Worm (Caenorhabditis elegans) whole organism, L3 larva: ENCODE measurements around the gene C25H3.16.

Experiments
- R02D3.7 ChIP-seq: fragments of 150-350 bp; optimal IDR thresholded peaks from 2 replicates; lab custom pipeline; 2014; ENCODE audit warnings: missing biosample characterization, missing genetic modification characterization
- ZK546.5 ChIP-seq: sonication (generic microtip); optimal IDR thresholded peaks from 2 replicates; lab custom pipeline; 2017; ENCODE audit warnings: missing biosample characterization, missing genetic modification characterization
- aly-2 ChIP-seq: fragments of 150-350 bp; optimal IDR thresholded peaks from 2 replicates; lab custom pipeline; 2014; ENCODE audit warnings: missing biosample characterization, missing genetic modification characterization
- ceh-28 ChIP-seq: fragments of 150-350 bp; optimal IDR thresholded peaks from 2 replicates; lab custom pipeline; 2014; ENCODE audit warnings: missing biosample characterization, missing genetic modification reagents, missing genetic modification characterization
- ceh-82 ChIP-seq: fragments of 150-350 bp; optimal IDR thresholded peaks from 2 replicates; lab custom pipeline; 2014; ENCODE audit warnings: missing biosample characterization, missing genetic modification characterization
- ceh-9 ChIP-seq: sonication (generic microtip); optimal IDR thresholded peaks from 2 replicates; lab custom pipeline; 2018; ENCODE audit warnings: missing biosample characterization, missing genetic modification characterization
- daf-12 ChIP-seq: fragments of 150-350 bp; optimal IDR thresholded peaks from 2 replicates; lab custom pipeline; 2014; ENCODE audit warnings: missing biosample characterization, missing genetic modification reagents, missing genetic modification characterization
- egl-27 ChIP-seq: sonication (generic microtip); optimal IDR thresholded peaks from 4 replicates; lab custom pipeline; 2017; ENCODE audit warnings: missing biosample characterization, missing genetic modification reagents, missing genetic modification characterization
- egl-5 ChIP-seq: fragments of 150-350 bp; optimal IDR thresholded peaks from 2 replicates; lab custom pipeline; 2017; ENCODE audit warnings: missing biosample characterization, missing genetic modification reagents, missing genetic modification characterization, inconsistent platforms
- elt-2 ChIP-seq: sonication (generic microtip); optimal IDR thresholded peaks from 2 replicates; lab custom pipeline; 2016; ENCODE audit warnings: missing genetic modification reagents, mild to moderate bottlenecking, missing genetic modification characterization, missing compliant biosample characterization
- fkh-10 ChIP-seq: sonication (generic microtip); optimal IDR thresholded peaks from 2 replicates; lab custom pipeline; 2017; ENCODE audit warnings: missing biosample characterization, missing genetic modification reagents, missing genetic modification characterization
- fkh-2 ChIP-seq: fragments of 150-350 bp; optimal IDR thresholded peaks from 2 replicates; lab custom pipeline; 2014; ENCODE audit warnings: missing biosample characterization, missing genetic modification reagents, missing genetic modification characterization
- fos-1 ChIP-seq: fragments of 150-350 bp; optimal IDR thresholded peaks from 2 replicates; lab custom pipeline; 2014; ENCODE audit warnings: missing biosample characterization, missing genetic modification characterization
- hmg-11 ChIP-seq: sonication (generic microtip); optimal IDR thresholded peaks from 2 replicates; lab custom pipeline; 2016; ENCODE audit warnings: missing genetic modification characterization, missing compliant biosample characterization
- jun-1 ChIP-seq: fragments of 150-350 bp; optimal IDR thresholded peaks from 2 replicates; lab custom pipeline; 2014; ENCODE audit warnings: missing biosample characterization, missing genetic modification reagents, missing genetic modification characterization
- lin-15B ChIP-seq: fragments of 150-350 bp; optimal IDR thresholded peaks from 2 replicates; lab custom pipeline; 2014; ENCODE audit warnings: missing biosample characterization, missing genetic modification characterization
- lin-39 ChIP-seq: fragments of 150-350 bp; optimal IDR thresholded peaks from 2 replicates; lab custom pipeline; 2018; ENCODE audit warnings: missing biosample characterization, missing genetic modification reagents, missing genetic modification characterization
- lsy-12 ChIP-seq: sonication (generic microtip); optimal IDR thresholded peaks from 2 replicates; lab custom pipeline; 2016; ENCODE audit warnings: mild to moderate bottlenecking, missing genetic modification characterization, missing compliant biosample characterization
- mdl-1 ChIP-seq: fragments of 150-350 bp; optimal IDR thresholded peaks from 2 replicates; lab custom pipeline; 2014; ENCODE audit warnings: missing biosample characterization, missing genetic modification characterization
- mml-1 ChIP-seq: fragments of 150-350 bp; sonication (generic microtip); optimal IDR thresholded peaks from 3 replicates; lab custom pipeline; 2014; ENCODE audit warnings: missing biosample characterization, missing genetic modification characterization
- nfya-1 ChIP-seq: sonication (generic microtip); optimal IDR thresholded peaks from 2 replicates; lab custom pipeline; 2017; ENCODE audit warnings: missing genetic modification characterization, mild to moderate bottlenecking, missing compliant biosample characterization, antibody characterized with exemption, moderate library complexity; ENCODE audit not compliant: insufficient read depth
- nhr-12 ChIP-seq: fragments of 150-350 bp; optimal IDR thresholded peaks from 2 replicates; lab custom pipeline; 2014; ENCODE audit warnings: missing biosample characterization, missing genetic modification characterization
- nhr-23 ChIP-seq: fragments of 150-350 bp; optimal IDR thresholded peaks from 2 replicates; lab custom pipeline; 2014; ENCODE audit warnings: missing biosample characterization, missing genetic modification reagents, missing genetic modification characterization
- nhr-237 ChIP-seq: fragments of 150-350 bp; optimal IDR thresholded peaks from 2 replicates; lab custom pipeline; 2014; ENCODE audit warnings: missing biosample characterization, missing genetic modification characterization
- nhr-25 ChIP-seq: sonication (generic microtip); optimal IDR thresholded peaks from 2 replicates; lab custom pipeline; 2017; ENCODE audit warnings: missing biosample characterization, missing genetic modification characterization
- nhr-28 ChIP-seq: fragments of 150-350 bp; optimal IDR thresholded peaks from 2 replicates; lab custom pipeline; 2014; ENCODE audit warnings: missing biosample characterization, missing genetic modification characterization
- nhr-43 ChIP-seq: sonication (generic microtip); optimal IDR thresholded peaks from 2 replicates; lab custom pipeline; 2016; ENCODE audit warnings: mild to moderate bottlenecking, missing genetic modification characterization, missing compliant biosample characterization; ENCODE audit not compliant: poor library complexity, severe bottlenecking
- nhr-67 ChIP-seq: fragments of 150-350 bp; optimal IDR thresholded peaks from 2 replicates; lab custom pipeline; 2014; ENCODE audit warnings: missing biosample characterization, missing genetic modification characterization
- nhr-76 ChIP-seq: fragments of 150-350 bp; sonication (generic microtip); optimal IDR thresholded peaks from 5 replicates; lab custom pipeline; 2014; ENCODE audit warnings: missing biosample characterization, missing genetic modification characterization
- nhr-77 ChIP-seq: fragments of 150-350 bp; optimal IDR thresholded peaks from 2 replicates; lab custom pipeline; 2014; ENCODE audit warnings: missing biosample characterization, missing genetic modification characterization
- pqm-1 ChIP-seq: fragments of 150-350 bp; optimal IDR thresholded peaks from 2 replicates; lab custom pipeline; 2017; ENCODE audit warnings: missing biosample characterization, missing genetic modification characterization, inconsistent platforms
- skn-1 ChIP-seq: fragments of 150-350 bp; optimal IDR thresholded peaks from 2 replicates; lab custom pipeline; 2014; ENCODE audit warnings: missing biosample characterization, missing genetic modification characterization
- tbx-2 ChIP-seq: sonication (generic microtip); optimal IDR thresholded peaks from 2 replicates; lab custom pipeline; 2016; ENCODE audit warnings: mild to moderate bottlenecking, missing genetic modification characterization, missing compliant biosample characterization
- unc-39 ChIP-seq: sonication (generic microtip); optimal IDR thresholded peaks from 4 replicates; lab custom pipeline; 2017; ENCODE audit warnings: missing biosample characterization, missing genetic modification characterization
- unc-62 ChIP-seq: fragments of 150-350 bp; sonication (generic microtip); optimal IDR thresholded peaks from 4 replicates; lab custom pipeline; 2014; ENCODE audit warnings: missing biosample characterization, missing genetic modification reagents, missing genetic modification characterization
- zag-1 ChIP-seq: fragments of 150-350 bp; optimal IDR thresholded peaks from 2 replicates; lab custom pipeline; 2014; ENCODE audit warnings: missing biosample characterization, missing genetic modification characterization
- ztf-11 ChIP-seq: fragments of 150-350 bp; optimal IDR thresholded peaks from 2 replicates; lab custom pipeline; 2014; ENCODE audit warnings: missing biosample characterization, missing genetic modification characterization

C25H3.16 gene

DNA sequence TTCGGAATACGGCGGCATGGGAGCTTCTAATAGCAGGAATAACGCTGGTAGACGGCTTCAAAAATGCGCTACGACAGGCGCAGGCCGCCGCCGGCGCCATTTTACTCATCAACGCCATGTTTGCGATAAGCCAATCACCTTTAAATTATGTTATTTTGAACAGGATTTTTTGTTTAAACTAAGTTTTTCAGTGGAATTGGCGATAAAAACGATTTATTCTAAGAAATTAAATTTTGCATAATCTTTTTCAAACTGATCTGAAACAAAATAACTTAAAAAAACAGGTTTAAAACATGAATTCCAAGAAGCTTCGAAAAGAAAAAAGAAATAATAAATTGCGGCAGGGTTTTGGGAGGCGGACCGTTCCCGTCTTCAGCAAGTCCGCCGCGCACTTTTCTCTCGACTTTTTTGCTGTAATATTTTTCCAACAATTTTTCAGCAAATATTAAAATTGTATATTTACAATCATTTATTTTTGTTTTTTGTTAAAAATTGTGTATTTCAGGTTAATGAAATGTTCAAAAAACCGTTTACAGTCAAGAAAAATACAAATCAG, 25.2 kb downstream of the C25H3.16 start, which contains the start of the genes ndub-5 and eif-2D (continued):
- TF ChIP-seq nhr-76 (tag; lab: Kevin White, UChicago): no peak
- no peak for TF ChIP-seq ceh-28 (tag; lab: Kevin White, UChicago)
- no peak for TF ChIP-seq nhr-28 (tag; lab: Kevin White, UChicago)
- TF ChIP-seq, all 47 proteins: peak for 5

- TF ChIP-seq pqm-1 (tag; lab: Kevin White, UChicago) (no peak), unc-62 (GFP tag; lab: Kevin White, UChicago) (no peak), nhr-237 (tag; lab: Kevin White, UChicago) (no peak), egl-27 (tag; lab: Kevin White, UChicago) (no peak), mdl-1 (tag; lab: Kevin White, UChicago) (no peak), jun-1 (tag; lab: Kevin White, UChicago) (no peak), R02D3.7 (no peak), nhr-76 (tag; lab: Kevin White, UChicago) (no peak), lsy-12 (no peak), skn-1 (tag; lab: Kevin White, UChicago) (no peak), nhr-43 (tag; lab: Kevin White, UChicago) (no peak), nhr-67 (tag; lab: Kevin White, UChicago) (no peak)
Observed at ce11 chrII:5693893-5694292, 27.8 kb downstream of the C25H3.16 start, which contains the start of gene C25H3.3. Gene C25H3.3 (plus strand): TSS chrII:5694193.

DNA sequence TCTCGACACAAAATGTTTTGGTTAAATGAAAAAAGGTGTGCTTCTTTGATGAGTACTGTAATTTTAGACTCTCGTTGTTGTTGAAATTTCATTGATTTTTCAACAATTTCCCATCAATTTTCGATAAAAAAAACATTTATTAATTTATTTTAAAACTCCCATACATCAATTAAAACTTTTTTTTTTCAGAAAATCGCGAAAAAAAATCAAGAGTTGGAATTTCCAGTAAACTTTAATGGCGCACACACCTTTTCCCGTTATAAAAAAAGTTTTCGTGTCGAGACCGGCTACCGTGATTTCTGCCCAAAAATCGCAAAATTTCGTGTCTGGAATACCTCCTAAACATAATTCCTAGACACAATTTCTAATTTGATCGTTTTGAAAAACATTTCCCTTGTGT, 28.7 kb downstream of the C25H3.16 start, which contains the start of gene C25H3.14:
TSS of gene C25H3.14 (plus strand) at position 301 of the 400 bp plus-strand sequence.
- TF ChIP-seq nhr-23 (no peak), nhr-43 (tag; lab: Kevin White, UChicago) (no peak), elt-2 (tag; lab: Kevin White, UChicago) (no peak), ztf-11 (tag; lab: Kevin White, UChicago) (no peak), egl-27 (tag; lab: Kevin White, UChicago) (no peak), ceh-82 (no peak), aly-2 (no peak), fos-1 (tag; lab: Kevin White, UChicago) (no peak), nfya-1 (tag; lab: Kevin White, UChicago) (no peak), unc-39 (no peak), fkh-2 (tag; lab: Kevin White, UChicago) (no peak), unc-62 (GFP tag; lab: Kevin White, UChicago) (no peak), R02D3.7 (no peak), lin-15B (tag; lab: Kevin White, UChicago) (no peak), pqm-1 (tag; lab: Kevin White, UChicago) (no peak), egl-5 (tag; lab: Kevin White, UChicago) (no peak), skn-1 (tag; lab: Kevin White, UChicago) (no peak), mml-1 (no peak), nhr-12 (tag; lab: Kevin White, UChicago) (no peak), lin-39 (tag; lab: Kevin White, UChicago) (no peak)

- TF ChIP-seq hmg-11: no peak
- no peak for TF ChIP-seq ZK546.5
- no peak for TF ChIP-seq ceh-82
- TF ChIP-seq daf-12 (tag; lab: Kevin White, UChicago): no peak
- no peak for TF ChIP-seq zag-1
- no peak for TF ChIP-seq mdl-1 (tag; lab: Kevin White, UChicago)
- TF ChIP-seq nhr-237 (tag; lab: Kevin White, UChicago): no peak
- TF ChIP-seq unc-62 (GFP tag; lab: Kevin White, UChicago): no peak
- no peak for TF ChIP-seq fkh-10 (GFP tag; lab: Kevin White, UChicago)
- no peak for TF ChIP-seq ceh-9 (tag; lab: Kevin White, UChicago)
- no peak for TF ChIP-seq mml-1
- no peak for TF ChIP-seq nhr-25
- TF ChIP-seq tbx-2 (tag; lab: Kevin White, UChicago): no peak
- TF ChIP-seq nhr-77 (tag; lab: Kevin White, UChicago): no peak
- TF ChIP-seq ceh-28 (tag; lab: Kevin White, UChicago): no peak
Observed at ce11 chrII:5696218-5696617, 30.1 kb downstream of the C25H3.16 start.
